Fruit fly (Drosophila melanogaster) whole organism, embryonic: ENCODE results near the gene CG34117.

Experiments used
- Asciz ChIP-seq: fragments of 200-800 bp; sonication (Bioruptor generic); optimal IDR thresholded peaks from 2 replicates; lab custom pipeline; 2017; ENCODE audit warnings: missing biosample characterization, mild to moderate bottlenecking, missing genetic modification characterization, missing genetic modification reagents
- B-H1 ChIP-seq: fragments of 200-800 bp; sonication (Bioruptor generic); IDR thresholded peaks from 3 replicates; pipeline ENCODE4 v1.3.6; 2022; ENCODE audit warnings: missing biosample characterization, missing genetic modification characterization
- CG10209 ChIP-seq: fragments of 200-800 bp; sonication (Bioruptor generic); optimal IDR thresholded peaks from 3 replicates; lab custom pipeline; 2017; ENCODE audit warnings: missing biosample characterization, mild to moderate bottlenecking, missing genetic modification characterization, missing genetic modification reagents
- CG12104 ChIP-seq: fragments of 200-800 bp; sonication (Bioruptor generic); optimal IDR thresholded peaks from 3 replicates; lab custom pipeline; 2016; ENCODE audit warnings: missing biosample characterization, missing genetic modification characterization
- CG12299 ChIP-seq: fragments of 200-800 bp; sonication (Bioruptor generic); optimal IDR thresholded peaks from 2 replicates; lab custom pipeline; 2018; ENCODE audit warnings: missing biosample characterization, mild to moderate bottlenecking, missing genetic modification characterization
- CG12769 ChIP-seq: fragments of 200-800 bp; sonication (Bioruptor generic); optimal IDR thresholded peaks from 2 replicates; lab custom pipeline; 2019; ENCODE audit warnings: missing biosample characterization, mild to moderate bottlenecking, missing genetic modification characterization, moderate library complexity
- CG13894 ChIP-seq: fragments of 200-800 bp; sonication (Bioruptor generic); optimal IDR thresholded peaks from 3 replicates; lab custom pipeline; 2018; ENCODE audit warnings: missing biosample characterization, mild to moderate bottlenecking, missing genetic modification characterization, moderate library complexity
- CG1602 ChIP-seq: fragments of 200-800 bp; sonication (Bioruptor generic); optimal IDR thresholded peaks from 3 replicates; lab custom pipeline; 2016; ENCODE audit warnings: missing biosample characterization, missing genetic modification characterization
- CG18476 ChIP-seq: fragments of 200-800 bp; sonication (Bioruptor generic); optimal IDR thresholded peaks from 2 replicates; lab custom pipeline; 2016; ENCODE audit warnings: missing biosample characterization, mild to moderate bottlenecking, missing genetic modification characterization
- CG5180 ChIP-seq: fragments of 200-800 bp; sonication (Bioruptor generic); optimal IDR thresholded peaks from 3 replicates; lab custom pipeline; 2017; ENCODE audit warnings: missing biosample characterization, missing genetic modification characterization, mild to moderate bottlenecking, moderate library complexity, missing genetic modification reagents
- CG6175 ChIP-seq: fragments of 200-800 bp; sonication (Bioruptor generic); IDR thresholded peaks from 3 replicates; pipeline ENCODE4 v1.3.6; 2022; ENCODE audit warnings: missing biosample characterization, missing genetic modification characterization
- CG7357 ChIP-seq: fragments of 200-800 bp; sonication (Bioruptor generic); IDR thresholded peaks from 3 replicates; pipeline ENCODE4 v1.3.6; 2022; ENCODE audit warnings: missing biosample characterization, missing genetic modification characterization
- CG7928 ChIP-seq: fragments of 200-800 bp; sonication (Bioruptor generic); optimal IDR thresholded peaks from 2 replicates; lab custom pipeline; 2017; ENCODE audit warnings: missing biosample characterization, mild to moderate bottlenecking, missing genetic modification characterization
- CG7987 ChIP-seq: fragments of 200-800 bp; sonication (Bioruptor generic); optimal IDR thresholded peaks from 2 replicates; lab custom pipeline; 2018; ENCODE audit warnings: missing biosample characterization, mild to moderate bottlenecking, missing genetic modification characterization, moderate library complexity
- CG9817 ChIP-seq: fragments of 200-800 bp; sonication (Bioruptor generic); optimal IDR thresholded peaks from 2 replicates; lab custom pipeline; 2018; ENCODE audit warnings: missing biosample characterization, mild to moderate bottlenecking, missing genetic modification characterization, moderate library complexity
- CG9932 ChIP-seq: fragments of 200-800 bp; sonication (Bioruptor generic); IDR thresholded peaks from 2 replicates; pipeline ENCODE4 v1.3.6; 2022; ENCODE audit warnings: missing biosample characterization, missing genetic modification characterization
- D ChIP-seq, 2 experiments: fragments of 200-800 bp in 1 of 2; fragments of >200 bp in 1 of 2; sonication (Bioruptor generic) in 1 of 2; optimal IDR thresholded peaks; 2 replicates in 1 of 2; 3 replicates in 1 of 2; lab custom pipeline; 2017; ENCODE audit warnings: mild to moderate bottlenecking in 1 of 2, missing biosample characterization in 1 of 2, missing genetic modification characterization in 1 of 2, missing genetic modification reagents in 1 of 2
- Doc3 ChIP-seq: fragments of 200-800 bp; sonication (Bioruptor generic); IDR thresholded peaks from 3 replicates; pipeline ENCODE4 v1.3.6; 2022; ENCODE audit warnings: missing biosample characterization, missing genetic modification characterization; ENCODE audit not compliant: partially characterized antibody
- Gsc ChIP-seq: fragments of 200-800 bp; sonication (Bioruptor generic); IDR thresholded peaks from 2 replicates; pipeline ENCODE4 v1.3.6; 2022; ENCODE audit warnings: missing biosample characterization, missing genetic modification characterization
- HHEX ChIP-seq: fragments of 200-800 bp; sonication (Bioruptor generic); optimal IDR thresholded peaks from 3 replicates; lab custom pipeline; 2017; ENCODE audit warnings: missing biosample characterization, mild to moderate bottlenecking, missing genetic modification characterization, missing genetic modification reagents
- HLH4C ChIP-seq: fragments of 200-800 bp; sonication (Bioruptor generic); IDR thresholded peaks from 3 replicates; pipeline ENCODE4 v1.3.6; 2022; ENCODE audit warnings: missing biosample characterization, missing genetic modification characterization; ENCODE audit not compliant: partially characterized antibody
- Hmr ChIP-seq: fragments of 200-800 bp; sonication (Bioruptor generic); optimal IDR thresholded peaks from 3 replicates; lab custom pipeline; 2017; ENCODE audit warnings: mild to moderate bottlenecking, missing biosample characterization, missing genetic modification reagents, missing genetic modification characterization
- Kr ChIP-seq: fragments of 200-800 bp; sonication (Bioruptor generic); optimal IDR thresholded peaks from 2 replicates; lab custom pipeline; 2017; ENCODE audit warnings: missing biosample characterization, mild to moderate bottlenecking, missing genetic modification characterization
- MBD-R2 ChIP-seq: fragments of 200-800 bp; sonication (Bioruptor generic); IDR thresholded peaks from 2 replicates; pipeline ENCODE4 v1.3.6; 2022; ENCODE audit warnings: missing biosample characterization, missing genetic modification characterization
- MTF-1 ChIP-seq: fragments of 200-800 bp; sonication (Bioruptor generic); optimal IDR thresholded peaks from 2 replicates; lab custom pipeline; 2018; ENCODE audit warnings: missing biosample characterization, mild to moderate bottlenecking, missing genetic modification characterization, borderline replicate concordance
- Mad ChIP-seq: fragments of 200-800 bp; sonication (Bioruptor generic); optimal IDR thresholded peaks from 2 replicates; lab custom pipeline; 2016; ENCODE audit warnings: missing biosample characterization, missing genetic modification characterization
- Neu2 ChIP-seq: fragments of 200-800 bp; sonication (Bioruptor generic); optimal IDR thresholded peaks from 3 replicates; lab custom pipeline; 2016; ENCODE audit warnings: missing biosample characterization, missing genetic modification characterization, borderline replicate concordance
- PHDP ChIP-seq: fragments of 200-800 bp; sonication (Bioruptor generic); optimal IDR thresholded peaks from 3 replicates; lab custom pipeline; 2018; ENCODE audit warnings: missing biosample characterization, mild to moderate bottlenecking, missing genetic modification characterization, moderate library complexity
- Scr ChIP-seq: fragments of 200-800 bp; sonication (Bioruptor generic); IDR thresholded peaks from 2 replicates; pipeline ENCODE4 v1.3.6; 2022; ENCODE audit warnings: missing biosample characterization, missing genetic modification characterization; ENCODE audit not compliant: partially characterized antibody
- YL-1 ChIP-seq: fragments of 200-800 bp; sonication (Bioruptor generic); optimal IDR thresholded peaks from 3 replicates; lab custom pipeline; 2017; ENCODE audit warnings: missing biosample characterization, mild to moderate bottlenecking, missing genetic modification characterization
- amos ChIP-seq: fragments of 200-800 bp; sonication (Bioruptor generic); IDR thresholded peaks from 2 replicates; pipeline ENCODE4 v1.3.6; 2022; ENCODE audit warnings: missing biosample characterization, missing genetic modification characterization; ENCODE audit not compliant: partially characterized antibody
- ato ChIP-seq: fragments of 200-800 bp; sonication (Bioruptor generic); IDR thresholded peaks from 2 replicates; pipeline ENCODE4 v1.3.6; 2022; ENCODE audit warnings: missing biosample characterization, missing genetic modification characterization; ENCODE audit not compliant: partially characterized antibody
- az2 ChIP-seq: fragments of 200-800 bp; sonication (Bioruptor generic); optimal IDR thresholded peaks from 3 replicates; lab custom pipeline; 2016; ENCODE audit warnings: missing biosample characterization, missing genetic modification characterization
- bab2 ChIP-seq: fragments of 200-800 bp; sonication (Bioruptor generic); optimal IDR thresholded peaks from 2 replicates; lab custom pipeline; 2016; ENCODE audit warnings: missing biosample characterization, missing genetic modification characterization
- cas ChIP-seq: fragments of 200-800 bp; sonication (Bioruptor generic); IDR thresholded peaks from 2 replicates; pipeline ENCODE4 v1.3.6; 2022; ENCODE audit warnings: missing biosample characterization, missing genetic modification characterization
- cato ChIP-seq: fragments of 200-800 bp; sonication (Bioruptor generic); optimal IDR thresholded peaks from 2 replicates; lab custom pipeline; 2016; ENCODE audit warnings: missing biosample characterization, missing genetic modification characterization, borderline replicate concordance
- chif ChIP-seq, 2 experiments: fragments of 200-800 bp; sonication (Bioruptor generic); optimal IDR thresholded peaks; 3 replicates each; lab custom pipeline; 2016; ENCODE audit warnings: missing biosample characterization in 2 of 2, missing genetic modification characterization in 2 of 2
- dpn ChIP-seq, 2 experiments: fragments of 200-800 bp; sonication (Bioruptor generic); optimal IDR thresholded peaks; 3 replicates each; lab custom pipeline; 2016; ENCODE audit warnings: missing biosample characterization in 2 of 2, missing genetic modification characterization in 2 of 2
- fd96Cb ChIP-seq: fragments of 200-800 bp; sonication (Bioruptor generic); optimal IDR thresholded peaks from 2 replicates; lab custom pipeline; 2018; ENCODE audit warnings: missing biosample characterization, mild to moderate bottlenecking, missing genetic modification characterization, moderate library complexity
- grn ChIP-seq: fragments of 200-800 bp; sonication (Bioruptor generic); optimal IDR thresholded peaks from 3 replicates; lab custom pipeline; 2017; ENCODE audit warnings: missing biosample characterization, missing genetic modification characterization
- klu ChIP-seq: fragments of 200-800 bp; sonication (Bioruptor generic); IDR thresholded peaks from 2 replicates; pipeline ENCODE4 v1.3.6; 2022; ENCODE audit warnings: missing biosample characterization, missing genetic modification characterization
- lilli ChIP-seq: fragments of 200-800 bp; sonication (Bioruptor generic); optimal IDR thresholded peaks from 3 replicates; lab custom pipeline; 2016; ENCODE audit warnings: missing biosample characterization, missing genetic modification characterization
- phol ChIP-seq: fragments of 200-800 bp; sonication (Bioruptor generic); optimal IDR thresholded peaks from 3 replicates; lab custom pipeline; 2018; ENCODE audit warnings: missing biosample characterization, mild to moderate bottlenecking, missing genetic modification characterization, moderate library complexity
- pros ChIP-seq: fragments of 200-800 bp; sonication (Bioruptor generic); optimal IDR thresholded peaks from 3 replicates; lab custom pipeline; 2019; ENCODE audit warnings: missing biosample characterization, mild to moderate bottlenecking, missing genetic modification characterization, moderate library complexity
- run ChIP-seq: fragments of 200-800 bp; sonication (Bioruptor generic); optimal IDR thresholded peaks from 3 replicates; lab custom pipeline; 2018; ENCODE audit warnings: missing biosample characterization, mild to moderate bottlenecking, missing genetic modification characterization
- sd ChIP-seq: fragments of 200-800 bp; sonication (Bioruptor generic); optimal IDR thresholded peaks from 3 replicates; lab custom pipeline; 2018; ENCODE audit warnings: missing biosample characterization, mild to moderate bottlenecking, missing genetic modification characterization, moderate library complexity
- sug ChIP-seq: fragments of 200-800 bp; optimal IDR thresholded peaks from 2 replicates; lab custom pipeline; 2019; ENCODE audit warnings: missing biosample characterization, mild to moderate bottlenecking, missing genetic modification characterization, moderate library complexity
- tgo ChIP-seq: fragments of 200-800 bp; sonication (Bioruptor generic); IDR thresholded peaks from 3 replicates; pipeline ENCODE4 v1.3.6; 2022; ENCODE audit warnings: missing biosample characterization, missing genetic modification characterization
- wdn ChIP-seq: fragments of 200-800 bp; sonication (Bioruptor generic); IDR thresholded peaks from 2 replicates; pipeline ENCODE4 v1.3.6; 2022; ENCODE audit warnings: missing biosample characterization, missing genetic modification characterization

CG34117 gene

dm6 chr3R:9404104-9404512, 4.3 kb upstream of the CG34117 start, which contains the start of the genes CG9356, BBIP1 and CG8135 (continued):
- TF ChIP-seq amos (GFP tag; lab: Robert Waterston, UW) (no peak), B-H1 (GFP tag; lab: Robert Waterston, UW) (0 out of 3 replicates have a peak, but pooled peaks have one; percentile 28), CG10209 (GFP tag; lab: Kevin White, UChicago) (peak; percentile 52), az2 (GFP tag; lab: Kevin White, UChicago) (peak; percentile 77), CG7357 (GFP tag; lab: Robert Waterston, UW) (peak; percentile 29; the same call in 1 of the 3 replicates), Kr (GFP tag; lab: Kevin White, UChicago) (no peak), Asciz (GFP tag; lab: Kevin White, UChicago) (no peak), CG1602 (peak; percentile 69), CG6175 (GFP tag; lab: Robert Waterston, UW) (no peak), wdn (GFP tag; lab: Robert Waterston, UW) (no peak), CG12104 (GFP tag; lab: Kevin White, UChicago) (peak; percentile 7), HLH4C (GFP tag; lab: Robert Waterston, UW) (no peak), chif (GFP tag; optimal IDR thresholded peaks at IDR 0.05; lab: Kevin White, UChicago) (peak; percentile 81 to 83), pros (GFP tag; lab: Kevin White, UChicago) (no peak), CG13894 (tag; lab: Kevin White, UChicago) (no peak), CG18476 (GFP tag; lab: Kevin White, UChicago) (peak; percentile 71), cas (GFP tag; lab: Robert Waterston, UW) (peak; percentile 37; the same call in 1 of the 2 replicates), CG7928 (GFP tag; lab: Kevin White, UChicago) (peak; percentile 48), CG12769 (tag; lab: Kevin White, UChicago) (no peak), cato (peak; percentile 68), CG9932 (GFP tag; lab: Robert Waterston, UW) (peak; percentile 75), grn (GFP tag; lab: Kevin White, UChicago) (peak; percentile 82), CG9817 (tag; lab: Kevin White, UChicago) (peak; percentile 33), D (optimal IDR thresholded peaks at IDR 0.05; lab: Kevin White, UChicago) (no peak), D (GFP tag; optimal IDR thresholded peaks at IDR 0.05; lab: Kevin White, UChicago) (peak; percentile 19), bab2 (GFP tag; lab: Kevin White, UChicago) (peak; percentile 84), CG12299 (tag; lab: Kevin White, UChicago) (peak; percentile 60), tgo (GFP tag; lab: Robert Waterston, UW) (peak; percentile 60; the same call in 2 of the 3 replicates), Hmr (GFP tag; lab: Kevin White, UChicago) (peak; percentile 77), Doc3 (GFP tag; lab: Robert Waterston, UW) (no peak), sug (tag; lab: Kevin White, UChicago) (no peak), lilli (peak; percentile 92), MBD-R2 (GFP tag; lab: Robert Waterston, UW) (peak; percentile 95), dpn (GFP tag; optimal IDR thresholded peaks at IDR 0.05; lab: Kevin White, UChicago) (peak; percentile 78 to 89), PHDP (peak; percentile 73), CG7987 (GFP tag; lab: Kevin White, UChicago) (peak; percentile 23), Gsc (GFP tag; lab: Robert Waterston, UW) (no peak), ato (no peak), MTF-1 (GFP tag; lab: Kevin White, UChicago) (peak; percentile 39), Neu2 (GFP tag; lab: Kevin White, UChicago) (peak; percentile 26), phol (tag; lab: Kevin White, UChicago) (peak; percentile 77), CG5180 (no peak), Scr (GFP tag; lab: Robert Waterston, UW) (peak; percentile 50), Mad (GFP tag; lab: Kevin White, UChicago) (peak; percentile 87), klu (GFP tag; lab: Robert Waterston, UW) (peak; percentile 73; the same call in 1 of the 2 replicates), sd (tag; lab: Kevin White, UChicago) (no peak), run (tag; lab: Kevin White, UChicago) (no peak), HHEX (peak; percentile 59), YL-1 (GFP tag; lab: Kevin White, UChicago) (peak; percentile 96), fd96Cb (tag; lab: Kevin White, UChicago) (peak; percentile 29)
